Fruit fly (Drosophila melanogaster) whole organism, embryonic: ENCODE data around the gene S-Lap4.

Source experiments
- Bgb ChIP-seq: fragments of 200-800 bp; sonication (Bioruptor generic); IDR thresholded peaks from 2 replicates; pipeline ENCODE4 v1.3.6; 2022; ENCODE audit warnings: missing biosample characterization, missing genetic modification characterization; ENCODE audit not compliant: partially characterized antibody
- Blimp-1 ChIP-seq: fragments of 200-800 bp; sonication (Bioruptor generic); optimal IDR thresholded peaks from 3 replicates; lab custom pipeline; 2018; ENCODE audit warnings: missing biosample characterization, missing genetic modification characterization, mild to moderate bottlenecking, moderate library complexity, missing genetic modification reagents
- CG10462 ChIP-seq: fragments of 200-800 bp; sonication (Bioruptor generic); optimal IDR thresholded peaks from 2 replicates; lab custom pipeline; 2016; ENCODE audit warnings: missing biosample characterization, missing genetic modification characterization
- CG10654 ChIP-seq: fragments of 200-800 bp; sonication (Bioruptor generic); optimal IDR thresholded peaks from 2 replicates; lab custom pipeline; 2016; ENCODE audit warnings: missing biosample characterization, missing genetic modification characterization
- CG10959 ChIP-seq: fragments of 200-800 bp; sonication (Bioruptor generic); IDR thresholded peaks from 2 replicates; pipeline ENCODE4 v1.3.6; 2022; ENCODE audit warnings: missing biosample characterization, missing genetic modification characterization
- CG12942 ChIP-seq: fragments of 200-800 bp; sonication (Bioruptor generic); optimal IDR thresholded peaks from 3 replicates; lab custom pipeline; 2016; ENCODE audit warnings: missing biosample characterization, missing genetic modification characterization
- CG13296 ChIP-seq: fragments of 200-800 bp; sonication (Bioruptor generic); optimal IDR thresholded peaks from 3 replicates; lab custom pipeline; 2018; ENCODE audit warnings: missing biosample characterization, mild to moderate bottlenecking, missing genetic modification characterization
- CG13424 ChIP-seq: fragments of 200-800 bp; sonication (Bioruptor generic); optimal IDR thresholded peaks from 2 replicates; lab custom pipeline; 2019; ENCODE audit warnings: missing biosample characterization, mild to moderate bottlenecking, missing genetic modification characterization, moderate library complexity
- CG15479 ChIP-seq: fragments of 200-800 bp; sonication (Bioruptor generic); optimal IDR thresholded peaks from 3 replicates; lab custom pipeline; 2019; ENCODE audit warnings: missing biosample characterization, mild to moderate bottlenecking, missing genetic modification characterization, moderate library complexity
- CG15514 ChIP-seq: fragments of 200-800 bp; sonication (Bioruptor generic); optimal IDR thresholded peaks from 3 replicates; lab custom pipeline; 2017; ENCODE audit warnings: missing biosample characterization, missing genetic modification characterization, mild to moderate bottlenecking, moderate library complexity, missing genetic modification reagents
- CG17186 ChIP-seq: fragments of 200-800 bp; sonication (Bioruptor generic); optimal IDR thresholded peaks from 3 replicates; lab custom pipeline; 2017; ENCODE audit warnings: missing biosample characterization, missing genetic modification reagents, missing genetic modification characterization
- CG17568 ChIP-seq: fragments of 200-800 bp; sonication (Bioruptor generic); optimal IDR thresholded peaks from 2 replicates; lab custom pipeline; 2018; ENCODE audit warnings: missing biosample characterization, mild to moderate bottlenecking, missing genetic modification characterization, moderate library complexity
- CG17829 ChIP-seq: fragments of 200-800 bp; optimal IDR thresholded peaks from 2 replicates; lab custom pipeline; 2019; ENCODE audit warnings: missing biosample characterization, mild to moderate bottlenecking, missing genetic modification characterization, moderate library complexity
- CG30403 ChIP-seq: fragments of 200-800 bp; sonication (Bioruptor generic); optimal IDR thresholded peaks from 3 replicates; lab custom pipeline; 2016; ENCODE audit warnings: missing biosample characterization, missing genetic modification characterization
- CG32532 ChIP-seq: fragments of 200-800 bp; sonication (Bioruptor generic); IDR thresholded peaks from 2 replicates; pipeline ENCODE4 v1.3.6; 2022; ENCODE audit warnings: missing biosample characterization, missing genetic modification characterization
- CG6813 ChIP-seq: fragments of 200-800 bp; sonication (Bioruptor generic); optimal IDR thresholded peaks from 2 replicates; lab custom pipeline; 2017; ENCODE audit warnings: missing biosample characterization, missing genetic modification characterization, mild to moderate bottlenecking, moderate library complexity, missing genetic modification reagents
- CG7745 ChIP-seq: fragments of 200-800 bp; sonication (Bioruptor generic); optimal IDR thresholded peaks from 2 replicates; lab custom pipeline; 2018; ENCODE audit warnings: missing biosample characterization, mild to moderate bottlenecking, missing genetic modification characterization, moderate library complexity
- CG7928 ChIP-seq: fragments of 200-800 bp; sonication (Bioruptor generic); optimal IDR thresholded peaks from 2 replicates; lab custom pipeline; 2017; ENCODE audit warnings: missing biosample characterization, mild to moderate bottlenecking, missing genetic modification characterization
- CG8290 ChIP-seq, 3 experiments: fragments of 200-800 bp; sonication (Bioruptor generic); optimal IDR thresholded peaks; 2 replicates each; lab custom pipeline; 2016 to 2019; ENCODE audit warnings: missing biosample characterization in 3 of 3, missing genetic modification characterization in 3 of 3, mild to moderate bottlenecking in 2 of 3, moderate library complexity in 1 of 3
- CG8359 ChIP-seq: fragments of 200-800 bp; sonication (Bioruptor generic); optimal IDR thresholded peaks from 2 replicates; lab custom pipeline; 2017; ENCODE audit warnings: missing biosample characterization, mild to moderate bottlenecking, missing genetic modification characterization, borderline replicate concordance
- CG8388 ChIP-seq: fragments of 200-800 bp; sonication (Bioruptor generic); optimal IDR thresholded peaks from 2 replicates; lab custom pipeline; 2019; ENCODE audit warnings: missing biosample characterization, mild to moderate bottlenecking, missing genetic modification characterization, moderate library complexity
- CkIIα-i1 ChIP-seq: fragments of 200-800 bp; sonication (Bioruptor generic); IDR thresholded peaks from 2 replicates; pipeline ENCODE4 v1.3.6; 2022; ENCODE audit warnings: missing biosample characterization, missing genetic modification characterization
- D ChIP-seq, 2 experiments: fragments of 200-800 bp in 1 of 2; fragments of >200 bp in 1 of 2; sonication (Bioruptor generic) in 1 of 2; optimal IDR thresholded peaks; 2 replicates in 1 of 2; 3 replicates in 1 of 2; lab custom pipeline; 2017; ENCODE audit warnings: mild to moderate bottlenecking in 1 of 2, missing biosample characterization in 1 of 2, missing genetic modification characterization in 1 of 2, missing genetic modification reagents in 1 of 2
- D19A ChIP-seq: fragments of 200-800 bp; optimal IDR thresholded peaks from 3 replicates; lab custom pipeline; 2019; ENCODE audit warnings: missing biosample characterization, mild to moderate bottlenecking, missing genetic modification characterization, moderate library complexity
- Doc2 ChIP-seq: fragments of 200-800 bp; sonication (Bioruptor generic); IDR thresholded peaks from 2 replicates; pipeline ENCODE4 v1.3.6; 2022; ENCODE audit warnings: missing biosample characterization, missing genetic modification characterization
- Drgx ChIP-seq: fragments of 200-800 bp; sonication (Bioruptor generic); IDR thresholded peaks from 2 replicates; pipeline ENCODE4 v1.3.6; 2022; ENCODE audit warnings: missing biosample characterization, missing genetic modification characterization
- GATAe ChIP-seq: fragments of 200-800 bp; sonication (Bioruptor generic); conservative IDR thresholded peaks from 2 replicates; pipeline ENCODE4 v1.3.6; 2022; ENCODE audit warnings: missing biosample characterization, missing genetic modification characterization
- Hey ChIP-seq: fragments of 200-800 bp; sonication (Bioruptor generic); optimal IDR thresholded peaks from 3 replicates; lab custom pipeline; 2018; ENCODE audit warnings: missing biosample characterization, mild to moderate bottlenecking, missing genetic modification characterization
- Hr3 ChIP-seq: fragments of 200-800 bp; sonication (Bioruptor generic); optimal IDR thresholded peaks from 3 replicates; lab custom pipeline; 2016; ENCODE audit warnings: missing biosample characterization, missing genetic modification characterization
- Lhr ChIP-seq: fragments of 200-800 bp; sonication (Bioruptor generic); optimal IDR thresholded peaks from 3 replicates; lab custom pipeline; 2017; ENCODE audit warnings: mild to moderate bottlenecking, missing biosample characterization, missing genetic modification reagents, missing genetic modification characterization
- NFAT ChIP-seq: fragments of 200-800 bp; sonication (Bioruptor generic); IDR thresholded peaks from 2 replicates; pipeline ENCODE4 v1.3.6; 2022; ENCODE audit warnings: missing biosample characterization, missing genetic modification characterization
- Optix ChIP-seq: fragments of 200-800 bp; sonication (Bioruptor generic); IDR thresholded peaks from 3 replicates; pipeline ENCODE4 v1.3.6; 2022; ENCODE audit warnings: missing biosample characterization, missing genetic modification characterization
- Rx ChIP-seq: fragments of 200-800 bp; sonication (Bioruptor generic); IDR thresholded peaks from 2 replicates; pipeline ENCODE4 v1.3.6; 2022; ENCODE audit warnings: missing biosample characterization, missing genetic modification characterization
- Sry-β ChIP-seq: fragments of 200-800 bp; sonication (Bioruptor generic); optimal IDR thresholded peaks from 2 replicates; lab custom pipeline; 2018; ENCODE audit warnings: missing biosample characterization, mild to moderate bottlenecking, missing genetic modification characterization, moderate library complexity
- Taf1 ChIP-seq: fragments of 200-800 bp; sonication (Bioruptor generic); IDR thresholded peaks from 2 replicates; pipeline ENCODE4 v1.3.6; 2022; ENCODE audit warnings: missing biosample characterization, missing genetic modification characterization
- abd-A ChIP-seq: fragments of 200-800 bp; sonication (Bioruptor generic); optimal IDR thresholded peaks from 3 replicates; lab custom pipeline; 2019; ENCODE audit warnings: missing biosample characterization, mild to moderate bottlenecking, missing genetic modification characterization, moderate library complexity
- az2 ChIP-seq: fragments of 200-800 bp; sonication (Bioruptor generic); optimal IDR thresholded peaks from 3 replicates; lab custom pipeline; 2016; ENCODE audit warnings: missing biosample characterization, missing genetic modification characterization
- cas ChIP-seq: fragments of 200-800 bp; sonication (Bioruptor generic); IDR thresholded peaks from 2 replicates; pipeline ENCODE4 v1.3.6; 2022; ENCODE audit warnings: missing biosample characterization, missing genetic modification characterization
- dmrt11E ChIP-seq: fragments of 200-800 bp; sonication (Bioruptor generic); optimal IDR thresholded peaks from 3 replicates; lab custom pipeline; 2018; ENCODE audit warnings: missing biosample characterization, mild to moderate bottlenecking, missing genetic modification characterization, moderate library complexity
- dmrt99B ChIP-seq: fragments of 200-800 bp; sonication (Bioruptor generic); optimal IDR thresholded peaks from 2 replicates; lab custom pipeline; 2018; ENCODE audit warnings: missing biosample characterization, mild to moderate bottlenecking, missing genetic modification characterization, moderate library complexity
- ftz-f1 ChIP-seq: fragments of 200-800 bp; sonication (Bioruptor generic); optimal IDR thresholded peaks from 2 replicates; lab custom pipeline; 2016; ENCODE audit warnings: missing biosample characterization, missing genetic modification characterization
- oc ChIP-seq: fragments of 200-800 bp; sonication (Bioruptor generic); optimal IDR thresholded peaks from 2 replicates; lab custom pipeline; 2018; ENCODE audit warnings: missing biosample characterization, mild to moderate bottlenecking, missing genetic modification characterization, moderate library complexity
- onecut ChIP-seq: fragments of 200-800 bp; sonication (Bioruptor generic); IDR thresholded peaks from 2 replicates; pipeline ENCODE4 v1.3.6; 2022; ENCODE audit warnings: missing biosample characterization, missing genetic modification characterization
- pan ChIP-seq, 4 experiments: fragments of >200 bp in 3 of 4; fragments of 200-800 bp in 1 of 4; sonication (Bioruptor generic) in 1 of 4; optimal IDR thresholded peaks in 3 of 4; IDR thresholded peaks in 1 of 4; 2 replicates each; pipeline versions ENCODE4 v1.3.6 to Lab custom; 2017 to 2022; ENCODE audit warnings: missing biosample characterization in 2 of 4, missing genetic modification characterization in 2 of 4, mixed read lengths in 1 of 4
- repo ChIP-seq: fragments of 200-800 bp; sonication (Bioruptor generic); optimal IDR thresholded peaks from 2 replicates; lab custom pipeline; 2016; ENCODE audit warnings: missing biosample characterization, missing genetic modification characterization
- seq ChIP-seq: fragments of 200-800 bp; sonication (Bioruptor generic); IDR thresholded peaks from 2 replicates; pipeline ENCODE4 v1.3.6; 2022; ENCODE audit warnings: missing biosample characterization, missing genetic modification characterization
- toy ChIP-seq: fragments of 200-800 bp; sonication (Bioruptor generic); IDR thresholded peaks from 2 replicates; pipeline ENCODE4 v1.3.6; 2022; ENCODE audit warnings: missing biosample characterization, missing genetic modification characterization

The S-Lap4 gene

dm6 chr3L:10515785-10516706 lies 25.4 kb downstream of the S-Lap4 start (continued):
- TF ChIP-seq CG7745 (tag; lab: Kevin White, UChicago) (peak; percentile 27), CG13424 (tag; lab: Kevin White, UChicago) (no peak), dmrt99B (tag; lab: Kevin White, UChicago) (no peak), CG15514 (GFP tag; lab: Kevin White, UChicago) (peak; percentile 34), CG8359 (GFP tag; lab: Kevin White, UChicago) (no peak), Hey (no peak), CG6813 (GFP tag; lab: Kevin White, UChicago) (peak; percentile 0), cas (GFP tag; lab: Robert Waterston, UW) (no peak), CG30403 (GFP tag; lab: Kevin White, UChicago) (no peak), Optix (no peak), CG12942 (GFP tag; lab: Kevin White, UChicago) (no peak), CG10462 (no peak), D19A (peak; percentile 27), GATAe (GFP tag; lab: Robert Waterston, UW) (no peak), Bgb (peak; percentile 74), CG10959 (GFP tag; lab: Robert Waterston, UW) (no peak), Rx (GFP tag; lab: Robert Waterston, UW) (no peak), toy (GFP tag; lab: Robert Waterston, UW) (no peak), CG15479 (no peak), seq (GFP tag; lab: Robert Waterston, UW) (no peak), Sry-β (no peak), CG17568 (GFP tag; lab: Kevin White, UChicago) (no peak), CG8388 (GFP tag; lab: Kevin White, UChicago) (peak; percentile 8), repo (GFP tag; lab: Kevin White, UChicago) (no peak), CG8290 (GFP tag; optimal IDR thresholded peaks at IDR 0.05; lab: Kevin White, UChicago) (no peak), CG8290 (tag; optimal IDR thresholded peaks at IDR 0.05; lab: Kevin White, UChicago) (peak in 1 of 2 experiments; percentile 64), ftz-f1 (GFP tag; lab: Kevin White, UChicago) (no peak), NFAT (GFP tag; lab: Robert Waterston, UW) (no peak), CkIIα-i1 (GFP tag; lab: Robert Waterston, UW) (no peak), dmrt11E (tag; lab: Kevin White, UChicago) (no peak), Hr3 (GFP tag; lab: Kevin White, UChicago) (no peak), CG32532 (peak; percentile 25; the same call in 1 of the 2 replicates), oc (tag; lab: Kevin White, UChicago) (peak; percentile 60), Taf1 (no peak), CG17186 (GFP tag; lab: Kevin White, UChicago) (peak; percentile 93), CG17829 (peak; percentile 40), az2 (GFP tag; lab: Kevin White, UChicago) (no peak), onecut (no peak; the same call in 1 of the 2 replicates), Lhr (GFP tag; lab: Kevin White, UChicago) (no peak), CG10654 (GFP tag; lab: Kevin White, UChicago) (no peak), CG13296 (GFP tag; lab: Kevin White, UChicago) (no peak), Doc2 (GFP tag; lab: Robert Waterston, UW) (no peak), pan (optimal IDR thresholded peaks at IDR 0.05; lab: Kevin White, UChicago) (no peak), pan (GFP tag; optimal IDR thresholded peaks at IDR 0.05 in 1 of 2, IDR thresholded peaks at IDR 0.05 in 1 of 2) (peak in 1 of 2 experiments; percentile 42), abd-A (tag; lab: Kevin White, UChicago) (peak; percentile 50), Blimp-1 (peak; percentile 98), D (optimal IDR thresholded peaks at IDR 0.05; lab: Kevin White, UChicago) (no peak), D (GFP tag; optimal IDR thresholded peaks at IDR 0.05; lab: Kevin White, UChicago) (no peak), CG7928 (no peak), Drgx (GFP tag; lab: Robert Waterston, UW) (no peak; the same call in 1 of the 2 replicates)
